Worm (Caenorhabditis elegans): ENCODE data around the gene olrn-1.

The olrn-1 gene

ce11 chrX:15492759-15493158, 44.7 kb upstream of the olrn-1 start (continued):
- TF ChIP-seq rnt-1 (tag; optimal IDR thresholded peaks at IDR 0.05) (peak; percentile 9), ceh-6 (GFP tag; optimal IDR thresholded peaks at IDR 0.05) (peak; percentile 50), fkh-10 (GFP tag; optimal IDR thresholded peaks at IDR 0.05) (no peak), nhr-232 (tag; optimal IDR thresholded peaks at IDR 0.05) (no peak), nfya-1 (tag; optimal IDR thresholded peaks at IDR 0.05) (peak; percentile 64), elt-4 (tag; optimal IDR thresholded peaks at IDR 0.05) (no peak), ceh-24 (tag; optimal IDR thresholded peaks at IDR 0.05) (no peak), ama-1 (optimal IDR thresholded peaks at IDR 0.05) (no peak), lin-11 (tag; optimal IDR thresholded peaks at IDR 0.05) (peak; percentile 7), C08G9.2 (tag; optimal IDR thresholded peaks at IDR 0.05) (peak; percentile 20), T23F11.4 (GFP tag; optimal IDR thresholded peaks at IDR 0.05) (peak; percentile 21), Y22D7AL.16 (tag; optimal IDR thresholded peaks at IDR 0.05) (peak; percentile 12), ceh-2 (tag; optimal IDR thresholded peaks at IDR 0.05) (peak; percentile 1), ceh-30 (tag; optimal IDR thresholded peaks at IDR 0.05) (no peak), tbx-7 (tag; optimal IDR thresholded peaks at IDR 0.05) (no peak), sdc-2 (tag; optimal IDR thresholded peaks at IDR 0.05) (peak; percentile 19), ceh-45 (GFP tag; IDR thresholded peaks at IDR 0.05) (0 out of 2 replicates have a peak, but pooled peaks have one; percentile 34), syd-9 (tag; optimal IDR thresholded peaks at IDR 0.05) (peak; percentile 19), hlh-15 (tag; optimal IDR thresholded peaks at IDR 0.05) (no peak), ceh-14 (tag; optimal IDR thresholded peaks at IDR 0.05) (peak; percentile 3), K02D7.2 (tag; optimal IDR thresholded peaks at IDR 0.05) (no peak), unc-42 (tag; optimal IDR thresholded peaks at IDR 0.05) (peak; percentile 43), fkh-6 (tag; optimal IDR thresholded peaks at IDR 0.05) (no peak), unc-55 (GFP tag; optimal IDR thresholded peaks at IDR 0.05) (no peak), ahr-1 (tag; optimal IDR thresholded peaks at IDR 0.05) (no peak), odd-2 (tag; optimal IDR thresholded peaks at IDR 0.05) (no peak), hlh-6 (tag; optimal IDR thresholded peaks at IDR 0.05) (no peak), F13H6.1 (tag; optimal IDR thresholded peaks at IDR 0.05) (no peak), pros-1 (tag; optimal IDR thresholded peaks at IDR 0.05) (no peak), eyg-1 (tag; optimal IDR thresholded peaks at IDR 0.05) (no peak), lim-6 (tag; optimal IDR thresholded peaks at IDR 0.05) (no peak), C38D4.7 (GFP tag; optimal IDR thresholded peaks at IDR 0.05) (no peak), K09A11.1 (tag; optimal IDR thresholded peaks at IDR 0.05; ENCODE audit: insufficient read depth) (no peak), dmd-4 (tag; optimal IDR thresholded peaks at IDR 0.05; ENCODE audit: borderline replicate concordance) (no peak), sox-2 (GFP tag; IDR thresholded peaks at IDR 0.05) (peak; percentile 42; the same call in 1 of the 2 replicates), pha-2 (tag; optimal IDR thresholded peaks at IDR 0.05) (no peak), nhr-11 (tag; optimal IDR thresholded peaks at IDR 0.05) (no peak), mec-3 (tag; optimal IDR thresholded peaks at IDR 0.05; ENCODE audit: borderline replicate concordance) (no peak), ceh-22 (tag; optimal IDR thresholded peaks at IDR 0.05) (no peak), gmeb-2 (tag; optimal IDR thresholded peaks at IDR 0.05) (peak; percentile 22), hlh-30 (tag; optimal IDR thresholded peaks at IDR 0.05; ENCODE audit: insufficient read depth) (peak; percentile 68), ceh-31 (tag; optimal IDR thresholded peaks at IDR 0.05) (peak; percentile 55)

- TF ChIP-seq pros-1 (tag; optimal IDR thresholded peaks at IDR 0.05), result no peak
- no peak for TF ChIP-seq ztf-16 (tag; optimal IDR thresholded peaks at IDR 0.05)
- no peak for TF ChIP-seq pat-9 (tag; optimal IDR thresholded peaks at IDR 0.05)
- no peak for TF ChIP-seq ref-2 (tag; optimal IDR thresholded peaks at IDR 0.05)
- TF ChIP-seq ahr-1 (tag; optimal IDR thresholded peaks at IDR 0.05), result no peak
- no peak for TF ChIP-seq hlh-8 (tag; optimal IDR thresholded peaks at IDR 0.05)
- no peak for TF ChIP-seq unc-55 (GFP tag; optimal IDR thresholded peaks at IDR 0.05)
- TF ChIP-seq ttx-3 (tag; optimal IDR thresholded peaks at IDR 0.05), result no peak
- no peak for TF ChIP-seq unc-86 (tag; optimal IDR thresholded peaks at IDR 0.05)
- no peak for TF ChIP-seq nfya-1 (tag; optimal IDR thresholded peaks at IDR 0.05)
These were observed 44.1 kb upstream of the olrn-1 start, which contains the start of gene gob-1 for ce11 chrX:15493322-15493721. Gene gob-1, plus strand, starts transcription at chrX:15493602.

Data from whole organism, late embryonic.